Fruit fly (Drosophila melanogaster): ENCODE results near the gene CG2991.

Gene CG2991

DNA sequence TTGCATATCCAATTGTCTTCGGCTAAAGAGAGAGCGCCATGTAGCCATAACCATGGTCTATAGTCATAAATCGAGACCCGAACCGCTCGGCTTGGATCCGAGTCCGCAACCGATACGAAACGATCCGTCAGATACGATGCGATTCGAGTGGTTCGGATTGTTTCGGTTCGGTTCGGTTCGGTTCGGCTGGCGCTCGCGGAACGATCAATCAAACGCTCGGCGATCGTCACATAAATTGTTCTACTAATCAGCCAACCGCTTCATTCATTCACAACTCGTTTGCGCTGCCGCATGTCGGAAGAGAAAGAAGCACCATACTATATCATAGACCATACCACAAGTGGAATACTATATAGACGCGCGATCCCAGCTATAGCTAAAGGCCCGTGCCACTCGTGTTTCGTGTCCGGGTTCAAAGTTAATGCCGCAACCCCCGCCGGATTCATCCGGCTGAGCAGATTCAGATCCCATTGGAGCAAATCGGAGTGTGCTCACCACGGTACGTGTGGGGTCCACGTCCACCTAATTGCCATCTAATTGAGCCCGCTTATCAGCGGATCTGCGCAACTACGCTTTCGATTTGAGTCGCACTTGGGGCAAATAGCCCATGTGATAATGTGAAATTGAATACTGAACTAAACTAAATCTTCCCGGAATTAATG, 48.8 kb upstream of the CG2991 start (continued):
- TF ChIP-seq CG17328 (GFP tag; IDR thresholded peaks at IDR 0.05), result no peak
- TF ChIP-seq gsb (GFP tag; IDR thresholded peaks at IDR 0.05), result no peak
- no peak for TF ChIP-seq exex (tag; optimal IDR thresholded peaks at IDR 0.05)
- peak; percentile 13; the same call in 1 of the 2 replicates for TF ChIP-seq amos (GFP tag; IDR thresholded peaks at IDR 0.05; ENCODE audit: partially characterized antibody)
- peak; percentile 56 for TF ChIP-seq Jarid2 (GFP tag; optimal IDR thresholded peaks at IDR 0.05)
- TF ChIP-seq CG12769 (tag; optimal IDR thresholded peaks at IDR 0.05), result no peak
- TF ChIP-seq CG9215 (GFP tag; IDR thresholded peaks at IDR 0.05), result no peak
- no peak for TF ChIP-seq CG7963 (GFP tag; IDR thresholded peaks at IDR 0.05; ENCODE audit: partially characterized antibody)
- peak; percentile 99 for TF ChIP-seq Deaf1 (tag; optimal IDR thresholded peaks at IDR 0.05)
- TF ChIP-seq CG13287 (GFP tag; IDR thresholded peaks at IDR 0.05; ENCODE audit: partially characterized antibody), result peak; percentile 37; the same call in 1 of the 2 replicates
- TF ChIP-seq CG13424 (tag; optimal IDR thresholded peaks at IDR 0.05), result no peak
- no peak for TF ChIP-seq dimm (GFP tag; IDR thresholded peaks at IDR 0.05)
- no peak for TF ChIP-seq Myb (GFP tag; optimal IDR thresholded peaks at IDR 0.05)
- TF ChIP-seq corto (GFP tag; optimal IDR thresholded peaks at IDR 0.05), result no peak
- TF ChIP-seq br (optimal IDR thresholded peaks at IDR 0.05), result no peak
- TF ChIP-seq Blimp-1 (GFP tag; optimal IDR thresholded peaks at IDR 0.05), result no peak
- TF ChIP-seq zfh2 (GFP tag; optimal IDR thresholded peaks at IDR 0.05), result no peak
- no peak for TF ChIP-seq CoRest (tag; optimal IDR thresholded peaks at IDR 0.05)
- no peak for TF ChIP-seq fd102C (GFP tag; optimal IDR thresholded peaks at IDR 0.05)
- peak; percentile 21; the same call in 1 of the 2 replicates for TF ChIP-seq CG32532 (GFP tag; IDR thresholded peaks at IDR 0.05)
- TF ChIP-seq Tbp (GFP tag; optimal IDR thresholded peaks at IDR 0.05), result no peak
- TF ChIP-seq CG2875 (GFP tag; optimal IDR thresholded peaks at IDR 0.05), result no peak
- TF ChIP-seq Abd-B (GFP tag; optimal IDR thresholded peaks at IDR 0.05), result no peak
- no peak for TF ChIP-seq Side (GFP tag; optimal IDR thresholded peaks at IDR 0.05)
- no peak for TF ChIP-seq CG9932 (GFP tag; IDR thresholded peaks at IDR 0.05)
- no peak for TF ChIP-seq nerfin-2 (GFP tag; IDR thresholded peaks at IDR 0.05; ENCODE audit: partially characterized antibody)
- peak; percentile 55 for TF ChIP-seq jing (GFP tag; optimal IDR thresholded peaks at IDR 0.05)
- peak; percentile 75 for TF ChIP-seq lab (GFP tag; optimal IDR thresholded peaks at IDR 0.05)
- TF ChIP-seq CG11398 (GFP tag; optimal IDR thresholded peaks at IDR 0.05), result no peak
- no peak for TF ChIP-seq tll (GFP tag; optimal IDR thresholded peaks at IDR 0.05)
- 0 out of 3 replicates have a peak, but pooled peaks have one; percentile 21 for TF ChIP-seq knrl (GFP tag; IDR thresholded peaks at IDR 0.05; ENCODE audit: partially characterized antibody)
- TF ChIP-seq gt (GFP tag; IDR thresholded peaks at IDR 0.05), result no peak
- no peak for TF ChIP-seq yki (optimal IDR thresholded peaks at IDR 0.05)
- TF ChIP-seq bsh (GFP tag; optimal IDR thresholded peaks at IDR 0.05), result no peak
- TF ChIP-seq cwo (GFP tag; optimal IDR thresholded peaks at IDR 0.05), result peak; percentile 38
- TF ChIP-seq fu2 (GFP tag; optimal IDR thresholded peaks at IDR 0.05), result no peak
- no peak for TF ChIP-seq tap (tag; optimal IDR thresholded peaks at IDR 0.05)
- peak; percentile 90 for TF ChIP-seq sug (tag; optimal IDR thresholded peaks at IDR 0.05)
- TF ChIP-seq vnd (GFP tag; IDR thresholded peaks at IDR 0.05; ENCODE audit: partially characterized antibody), result no peak
- no peak for TF ChIP-seq sens (GFP tag)
- TF ChIP-seq CG18262 (tag; optimal IDR thresholded peaks at IDR 0.05), result no peak
- no peak for TF ChIP-seq CG4820 (GFP tag; optimal IDR thresholded peaks at IDR 0.05)
- no peak for TF ChIP-seq gfzf (GFP tag; optimal IDR thresholded peaks at IDR 0.05)
- TF ChIP-seq NC2α (GFP tag; optimal IDR thresholded peaks at IDR 0.05), result no peak
- TF ChIP-seq CG34376 (GFP tag; optimal IDR thresholded peaks at IDR 0.05), result peak; percentile 42
- TF ChIP-seq Nf-YB (GFP tag; optimal IDR thresholded peaks at IDR 0.05), result peak; percentile 44
- TF ChIP-seq hbn (GFP tag; IDR thresholded peaks at IDR 0.05; ENCODE audit: partially characterized antibody), result no peak
- peak; percentile 4 for TF ChIP-seq CG10543 (GFP tag; optimal IDR thresholded peaks at IDR 0.05)
- no peak for TF ChIP-seq CG8089 (GFP tag; optimal IDR thresholded peaks at IDR 0.05)

All from whole organism, embryonic.